Worm (Caenorhabditis elegans) whole organism, young adult: Measurements from ENCODE around the gene sfxn-5.

Source experiments
- B0019.2 ChIP-seq: fragments of 200-800 bp; sonication (Bioruptor generic); conservative IDR thresholded peaks from 2 replicates; pipeline ENCODE4 v1.3.6; 2022; ENCODE audit warnings: missing genetic modification reagents, missing genetic modification characterization, missing compliant biosample characterization
- B0261.1 ChIP-seq: sonication (generic microtip); optimal IDR thresholded peaks from 2 replicates; lab custom pipeline; 2016; ENCODE audit warnings: mild to moderate bottlenecking, missing genetic modification characterization, moderate library complexity, missing compliant biosample characterization
- C17E4.6 ChIP-seq: fragments of 200-800 bp; sonication (Bioruptor generic); IDR thresholded peaks from 2 replicates; pipeline ENCODE4 v1.3.6; 2022; ENCODE audit warnings: missing genetic modification reagents, missing genetic modification characterization, missing compliant biosample characterization
- D2030.7 ChIP-seq: fragments of 200-800 bp; sonication (Bioruptor generic); IDR thresholded peaks from 2 replicates; pipeline ENCODE4 v1.3.6; 2022; ENCODE audit warnings: missing genetic modification reagents, missing genetic modification characterization, missing compliant biosample characterization
- F23B12.7 ChIP-seq: sonication (generic microtip); optimal IDR thresholded peaks from 2 replicates; lab custom pipeline; 2017; ENCODE audit warnings: missing genetic modification characterization, mild to moderate bottlenecking, missing compliant biosample characterization, antibody characterized with exemption, moderate library complexity; ENCODE audit not compliant: insufficient read depth
- F33H1.4 ChIP-seq: fragments of 200-800 bp; sonication (Bioruptor generic); IDR thresholded peaks from 2 replicates; pipeline ENCODE4 v1.3.6; 2022; ENCODE audit warnings: missing genetic modification reagents, missing genetic modification characterization, missing compliant biosample characterization
- F37B4.10 ChIP-seq: fragments of 200-800 bp; sonication (Bioruptor generic); IDR thresholded peaks from 2 replicates; pipeline ENCODE4 v1.3.6; 2022; ENCODE audit warnings: missing genetic modification characterization, missing compliant biosample characterization
- F39B2.1 ChIP-seq: fragments of 200-800 bp; sonication (Bioruptor generic); IDR thresholded peaks from 2 replicates; pipeline ENCODE4 v1.3.6; 2022; ENCODE audit warnings: missing genetic modification reagents, missing genetic modification characterization, missing compliant biosample characterization
- F49E8.2 ChIP-seq: sonication (generic microtip); optimal IDR thresholded peaks from 3 replicates; lab custom pipeline; 2017; ENCODE audit warnings: missing genetic modification characterization, mild to moderate bottlenecking, missing compliant biosample characterization, antibody characterized with exemption, moderate library complexity; ENCODE audit not compliant: insufficient read depth
- F57C9.4 ChIP-seq: sonication (generic microtip); optimal IDR thresholded peaks from 2 replicates; lab custom pipeline; 2017; ENCODE audit warnings: mild to moderate bottlenecking, missing genetic modification characterization, missing compliant biosample characterization
- K12H6.12 ChIP-seq: fragments of 200-800 bp; sonication (Bioruptor generic); optimal IDR thresholded peaks from 2 replicates; lab custom pipeline; 2018; ENCODE audit warnings: mild to moderate bottlenecking, missing genetic modification characterization, missing compliant biosample characterization
- Y53G8AR.9 ChIP-seq: fragments of 200-800 bp; sonication (Bioruptor generic); conservative IDR thresholded peaks from 2 replicates; pipeline ENCODE4 v1.3.6; 2022; ENCODE audit warnings: missing genetic modification reagents, missing genetic modification characterization, missing compliant biosample characterization
- Y79H2A.3 ChIP-seq: fragments of 200-800 bp; sonication (Bioruptor generic); conservative IDR thresholded peaks from 2 replicates; pipeline ENCODE4 v1.3.6; 2022; ENCODE audit warnings: missing genetic modification reagents, missing genetic modification characterization, missing compliant biosample characterization
- Y95B8A.8 ChIP-seq: fragments of 200-800 bp; sonication (Bioruptor generic); IDR thresholded peaks from 2 replicates; pipeline ENCODE4 v1.3.6; 2022; ENCODE audit warnings: missing genetic modification reagents, missing genetic modification characterization, missing compliant biosample characterization
- ZK185.1 ChIP-seq: sonication (generic microtip); optimal IDR thresholded peaks from 2 replicates; lab custom pipeline; 2016; ENCODE audit warnings: mild to moderate bottlenecking, missing genetic modification characterization, missing compliant biosample characterization; ENCODE audit not compliant: poor library complexity, severe bottlenecking
- ama-1 ChIP-seq, 3 experiments: fragments of 150-350 bp in 1 of 3; sonication (generic microtip) in 2 of 3; optimal IDR thresholded peaks; 2 replicates each; lab custom pipeline; 2014 to 2018; ENCODE audit warnings: missing biosample characterization in 2 of 3, missing genetic modification characterization in 2 of 3, missing genetic modification reagents in 2 of 3
- attf-5 ChIP-seq: fragments of 200-800 bp; sonication (Bioruptor generic); optimal IDR thresholded peaks from 2 replicates; lab custom pipeline; 2018; ENCODE audit warnings: mild to moderate bottlenecking, missing genetic modification characterization, missing compliant biosample characterization
- cebp-1 ChIP-seq, 2 experiments: fragments of 200-800 bp in 1 of 2; sonication (Bioruptor generic) in 1 of 2; sonication (generic microtip) in 1 of 2; IDR thresholded peaks in 1 of 2; optimal IDR thresholded peaks in 1 of 2; 2 replicates each; pipeline versions ENCODE4 v1.3.6 to Lab custom; 2017 to 2022; ENCODE audit warnings: missing compliant biosample characterization in 2 of 2, missing genetic modification characterization in 2 of 2, mild to moderate bottlenecking in 1 of 2, missing genetic modification reagents in 1 of 2, moderate library complexity in 1 of 2
- cebp-2 ChIP-seq: fragments of 200-800 bp; sonication (Bioruptor generic); IDR thresholded peaks from 2 replicates; pipeline ENCODE4 v1.3.6; 2022; ENCODE audit warnings: missing genetic modification characterization, missing compliant biosample characterization
- ceh-100 ChIP-seq: fragments of 200-800 bp; sonication (Bioruptor generic); IDR thresholded peaks from 2 replicates; pipeline ENCODE4 v1.3.6; 2022; ENCODE audit warnings: missing genetic modification reagents, missing genetic modification characterization, missing compliant biosample characterization
- ceh-27 ChIP-seq: fragments of 200-800 bp; sonication (Bioruptor generic); optimal IDR thresholded peaks from 2 replicates; lab custom pipeline; 2018; ENCODE audit warnings: mild to moderate bottlenecking, missing genetic modification characterization, moderate library complexity, missing compliant biosample characterization
- ceh-91 ChIP-seq: fragments of 200-800 bp; sonication (Bioruptor generic); IDR thresholded peaks from 2 replicates; pipeline ENCODE4 v1.3.6; 2022; ENCODE audit warnings: missing genetic modification reagents, missing genetic modification characterization, missing compliant biosample characterization
- dox-1 ChIP-seq: fragments of 200-800 bp; sonication (Bioruptor generic); IDR thresholded peaks from 2 replicates; pipeline ENCODE4 v1.3.6; 2022; ENCODE audit warnings: missing genetic modification reagents, missing genetic modification characterization, missing compliant biosample characterization
- dpff-1 ChIP-seq: sonication (generic microtip); optimal IDR thresholded peaks from 2 replicates; lab custom pipeline; 2017; ENCODE audit warnings: mild to moderate bottlenecking, missing genetic modification characterization, missing compliant biosample characterization
- dpl-1 ChIP-seq: fragments of 150-350 bp; optimal IDR thresholded peaks from 2 replicates; lab custom pipeline; 2014; ENCODE audit warnings: missing biosample characterization, missing genetic modification reagents, missing genetic modification characterization
- ets-4 ChIP-seq: fragments of 200-800 bp; sonication (Bioruptor generic); optimal IDR thresholded peaks from 2 replicates; lab custom pipeline; 2018; ENCODE audit warnings: mild to moderate bottlenecking, missing genetic modification characterization, missing compliant biosample characterization
- hlh-26 ChIP-seq: fragments of 200-800 bp; sonication (Bioruptor generic); conservative IDR thresholded peaks from 2 replicates; pipeline ENCODE4 v1.3.6; 2022; ENCODE audit warnings: missing genetic modification reagents, missing genetic modification characterization, missing compliant biosample characterization
- hmg-1.2 ChIP-seq: fragments of 200-800 bp; sonication (Bioruptor generic); IDR thresholded peaks from 2 replicates; pipeline ENCODE4 v1.3.6; 2022; ENCODE audit warnings: missing genetic modification reagents, missing genetic modification characterization, missing compliant biosample characterization
- let-607 ChIP-seq, 2 experiments: fragments of 200-800 bp in 1 of 2; sonication (Bioruptor generic) in 1 of 2; sonication (generic microtip) in 1 of 2; optimal IDR thresholded peaks; 2 replicates each; lab custom pipeline; 2016 to 2018; ENCODE audit warnings: mild to moderate bottlenecking in 2 of 2, missing compliant biosample characterization in 2 of 2, missing genetic modification characterization in 2 of 2, moderate library complexity in 2 of 2, missing genotype in 1 of 2
- lin-40 ChIP-seq: sonication (generic microtip); optimal IDR thresholded peaks from 2 replicates; lab custom pipeline; 2016; ENCODE audit warnings: missing genetic modification characterization, mild to moderate bottlenecking, missing compliant biosample characterization, missing genotype, missing genetic modification reagents
- lsl-1 ChIP-seq: fragments of 200-800 bp; sonication (Bioruptor generic); optimal IDR thresholded peaks from 2 replicates; lab custom pipeline; 2018; ENCODE audit warnings: mild to moderate bottlenecking, missing genetic modification characterization, moderate library complexity, missing compliant biosample characterization
- madf-3 ChIP-seq: fragments of 200-800 bp; sonication (Bioruptor generic); IDR thresholded peaks from 2 replicates; pipeline ENCODE4 v1.3.6; 2022; ENCODE audit warnings: missing genetic modification reagents, missing genetic modification characterization, missing compliant biosample characterization
- madf-6 ChIP-seq: fragments of 200-800 bp; sonication (Bioruptor generic); IDR thresholded peaks from 2 replicates; pipeline ENCODE4 v1.3.6; 2022; ENCODE audit warnings: missing genetic modification reagents, missing genetic modification characterization, missing compliant biosample characterization
- nhr-80 ChIP-seq: sonication (generic microtip); optimal IDR thresholded peaks from 2 replicates; lab custom pipeline; 2016; ENCODE audit warnings: missing genetic modification characterization, missing compliant biosample characterization
- pbrm-1 ChIP-seq: fragments of 200-800 bp; sonication (Bioruptor generic); IDR thresholded peaks from 2 replicates; pipeline ENCODE4 v1.3.6; 2022; ENCODE audit warnings: missing genetic modification reagents, missing genetic modification characterization, missing compliant biosample characterization
- pha-4 ChIP-seq: fragments of 150-350 bp; sonication (generic microtip); optimal IDR thresholded peaks from 2 replicates; lab custom pipeline; 2014; ENCODE audit warnings: missing biosample characterization, missing genetic modification reagents, missing genetic modification characterization
- rcor-1 ChIP-seq: fragments of 200-800 bp; sonication (Bioruptor generic); IDR thresholded peaks from 2 replicates; pipeline ENCODE4 v1.3.6; 2022; ENCODE audit warnings: missing genetic modification reagents, missing genetic modification characterization, missing compliant biosample characterization
- repo-1 ChIP-seq: sonication (generic microtip); optimal IDR thresholded peaks from 2 replicates; lab custom pipeline; 2017; ENCODE audit warnings: mild to moderate bottlenecking, missing genetic modification characterization, missing compliant biosample characterization
- snpc-3.4 ChIP-seq: sonication (generic microtip); optimal IDR thresholded peaks from 2 replicates; lab custom pipeline; 2017; ENCODE audit warnings: missing genetic modification characterization, mild to moderate bottlenecking, missing compliant biosample characterization, antibody characterized with exemption, moderate library complexity, missing genotype, missing genetic modification reagents
- snpc-4 ChIP-seq, 5 experiments: fragments of 150-350 bp in 1 of 5; sonication (generic microtip) in 4 of 5; optimal IDR thresholded peaks; 2 replicates each; lab custom pipeline; 2014 to 2018; ENCODE audit warnings: missing genetic modification characterization in 5 of 5, missing biosample characterization in 3 of 5, antibody characterized with exemption in 2 of 5, mild to moderate bottlenecking in 2 of 5, missing compliant biosample characterization in 2 of 5, missing genotype in 2 of 5, moderate library complexity in 2 of 5, missing genetic modification reagents in 1 of 5
- tlf-1 ChIP-seq: fragments of 200-800 bp; sonication (Bioruptor generic); optimal IDR thresholded peaks from 2 replicates; lab custom pipeline; 2018; ENCODE audit warnings: mild to moderate bottlenecking, missing genetic modification characterization, missing compliant biosample characterization
- ztf-18 ChIP-seq: sonication (generic microtip); optimal IDR thresholded peaks from 2 replicates; lab custom pipeline; 2016; ENCODE audit warnings: missing genotype, mild to moderate bottlenecking, missing genetic modification characterization, missing compliant biosample characterization
- ztf-28 ChIP-seq: fragments of 200-800 bp; sonication (Bioruptor generic); IDR thresholded peaks from 2 replicates; pipeline ENCODE4 v1.3.6; 2022; ENCODE audit warnings: missing genetic modification reagents, missing genetic modification characterization, missing compliant biosample characterization
- ztf-3 ChIP-seq: fragments of 200-800 bp; sonication (Bioruptor generic); optimal IDR thresholded peaks from 2 replicates; lab custom pipeline; 2018; ENCODE audit warnings: mild to moderate bottlenecking, missing genetic modification characterization, missing compliant biosample characterization

Gene sfxn-5

ce11 chrII:8124867-8125266 is 20.0 kb upstream of the sfxn-5 start, which contains the start of gene ire-1:
Gene ire-1 (minus strand): TSS chrII:8124910.
- TF ChIP-seq madf-3 (GFP tag; lab: Robert Waterston, UW), result no peak
- TF ChIP-seq snpc-4 (GFP tag; optimal IDR thresholded peaks at IDR 0.05; lab: Kevin White, UChicago), result no peak
- peak in 1 of 4 experiments; percentile 55 for TF ChIP-seq snpc-4 (tag; optimal IDR thresholded peaks at IDR 0.05; lab: Kevin White, UChicago)
- TF ChIP-seq ZK185.1 (tag; lab: Kevin White, UChicago), result peak; percentile 37
- TF ChIP-seq lin-40 (tag; lab: Kevin White, UChicago), result no peak
- peak; percentile 33 for TF ChIP-seq K12H6.12 (tag; lab: Kevin White, UChicago)
- TF ChIP-seq ceh-27 (GFP tag; lab: Kevin White, UChicago), result no peak
- no peak for TF ChIP-seq ztf-3 (GFP tag; lab: Kevin White, UChicago)
- TF ChIP-seq ceh-91 (GFP tag; lab: Robert Waterston, UW), result no peak
- no peak for TF ChIP-seq Y79H2A.3 (GFP tag; lab: Robert Waterston, UW)
- peak; percentile 61 for TF ChIP-seq nhr-80 (tag; lab: Kevin White, UChicago)
- TF ChIP-seq hmg-1.2 (GFP tag; lab: Robert Waterston, UW), result peak; percentile 25; the same call in 1 of the 2 replicates
- TF ChIP-seq C17E4.6 (GFP tag; lab: Robert Waterston, UW), result no peak
- peak; percentile 41; the same call in 1 of the 2 replicates for TF ChIP-seq ceh-100 (GFP tag; lab: Robert Waterston, UW)
- TF ChIP-seq B0019.2, result peak; percentile 31; the same call in 1 of the 2 replicates
- peak; percentile 12; the same call in 1 of the 2 replicates for TF ChIP-seq D2030.7 (GFP tag; lab: Robert Waterston, UW)
- TF ChIP-seq dpl-1 (GFP tag; lab: Kevin White, UChicago), result peak; percentile 3
- TF ChIP-seq B0261.1, result no peak
- no peak for TF ChIP-seq dpff-1 (tag; lab: Kevin White, UChicago)
- TF ChIP-seq ztf-18, result peak; percentile 28
- TF ChIP-seq pha-4, result peak; percentile 73
- TF ChIP-seq F33H1.4 (GFP tag; lab: Robert Waterston, UW), result peak; percentile 45; the same call in 1 of the 2 replicates
- peak; percentile 30 to 73 for TF ChIP-seq let-607 (tag; optimal IDR thresholded peaks at IDR 0.05; lab: Kevin White, UChicago)
- no peak for TF ChIP-seq cebp-2 (GFP tag; lab: Robert Waterston, UW)
- TF ChIP-seq F23B12.7, result peak; percentile 64
- TF ChIP-seq attf-5 (GFP tag; lab: Kevin White, UChicago), result peak; percentile 74
- no peak for TF ChIP-seq tlf-1 (GFP tag; lab: Kevin White, UChicago)
- TF ChIP-seq ama-1 (optimal IDR thresholded peaks at IDR 0.05; lab: Kevin White, UChicago), result no peak
- TF ChIP-seq ama-1 (GFP tag; optimal IDR thresholded peaks at IDR 0.05; lab: Kevin White, UChicago), result no peak
- no peak for TF ChIP-seq repo-1 (tag; lab: Kevin White, UChicago)
- peak; percentile 59 for TF ChIP-seq dox-1 (GFP tag; lab: Robert Waterston, UW)
- TF ChIP-seq lsl-1 (GFP tag; lab: Kevin White, UChicago), result peak; percentile 89
- no peak for TF ChIP-seq hlh-26 (GFP tag; lab: Robert Waterston, UW)
- TF ChIP-seq cebp-1 (GFP tag; IDR thresholded peaks at IDR 0.05; lab: Robert Waterston, UW), result peak; percentile 82
- TF ChIP-seq cebp-1 (tag; optimal IDR thresholded peaks at IDR 0.05; lab: Kevin White, UChicago), result peak; percentile 92
- TF ChIP-seq pbrm-1 (GFP tag; lab: Robert Waterston, UW), result no peak
- peak; percentile 63 for TF ChIP-seq F49E8.2 (tag; lab: Kevin White, UChicago)
- TF ChIP-seq F37B4.10, result no peak
- TF ChIP-seq ztf-28 (GFP tag; lab: Robert Waterston, UW), result no peak
- no peak for TF ChIP-seq F39B2.1 (GFP tag; lab: Robert Waterston, UW)
- peak; percentile 47; the same call in 1 of the 2 replicates for TF ChIP-seq Y95B8A.8 (GFP tag; lab: Robert Waterston, UW)
- no peak for TF ChIP-seq ets-4 (GFP tag; lab: Kevin White, UChicago)
- TF ChIP-seq snpc-3.4 (tag; lab: Kevin White, UChicago), result peak; percentile 55
- no peak for TF ChIP-seq F57C9.4 (tag; lab: Kevin White, UChicago)
- no peak for TF ChIP-seq Y53G8AR.9 (GFP tag; lab: Robert Waterston, UW)
- TF ChIP-seq rcor-1 (GFP tag; lab: Robert Waterston, UW), result no peak
- TF ChIP-seq madf-6 (GFP tag; lab: Robert Waterston, UW), result peak; percentile 30; the same call in 1 of the 2 replicates
- TF ChIP-seq, all 124 proteins: peak for 22
